Worm (Caenorhabditis elegans) whole organism, L4 larva: Measurements from ENCODE around the gene lips-5.

ENCODE experiments used
- aly-2 ChIP-seq: sonication (generic microtip); optimal IDR thresholded peaks from 2 replicates; lab custom pipeline; 2018; ENCODE audit warnings: missing biosample characterization, missing genetic modification characterization
- lin-29 ChIP-seq: fragments of 200-800 bp; sonication (Bioruptor generic); IDR thresholded peaks from 2 replicates; pipeline ENCODE4 v1.3.6; 2022; ENCODE audit warnings: missing genetic modification reagents, missing genetic modification characterization, missing compliant biosample characterization
- lsy-2 ChIP-seq, 2 experiments: fragments of 150-350 bp in 1 of 2; sonication (generic microtip) in 1 of 2; optimal IDR thresholded peaks; 2 replicates each; lab custom pipeline; 2014 to 2017; ENCODE audit warnings: missing biosample characterization in 2 of 2, missing genetic modification characterization in 2 of 2
- nhr-237 ChIP-seq: sonication (generic microtip); optimal IDR thresholded peaks from 2 replicates; lab custom pipeline; 2017; ENCODE audit warnings: missing biosample characterization, missing genetic modification characterization

ce11 chrIV:11771064-11771463 is 2.5 kb downstream of the lips-5 start:
- TF ChIP-seq lin-29 (GFP tag; lab: Robert Waterston, UW) (no peak), nhr-237 (tag; lab: Kevin White, UChicago) (no peak), aly-2 (no peak), lsy-2 (tag; optimal IDR thresholded peaks at IDR 0.05; lab: Kevin White, UChicago) (no peak)
